Worm (Caenorhabditis elegans) whole organism, late embryonic: ENCODE results near the gene M60.7.

Experiments used
- C38D4.7 ChIP-seq: fragments of 200-800 bp; sonication (Bioruptor generic); optimal IDR thresholded peaks from 2 replicates; lab custom pipeline; 2018; ENCODE audit warnings: mild to moderate bottlenecking, missing genetic modification characterization, moderate library complexity, missing compliant biosample characterization
- ceh-18 ChIP-seq: sonication (generic microtip); optimal IDR thresholded peaks from 2 replicates; lab custom pipeline; 2016; ENCODE audit warnings: missing genetic modification characterization, missing compliant biosample characterization
- ceh-19 ChIP-seq: fragments of 200-800 bp; sonication (Bioruptor generic); optimal IDR thresholded peaks from 2 replicates; lab custom pipeline; 2018; ENCODE audit warnings: mild to moderate bottlenecking, missing genetic modification characterization, missing compliant biosample characterization
- ceh-24 ChIP-seq: sonication (generic microtip); optimal IDR thresholded peaks from 2 replicates; lab custom pipeline; 2016; ENCODE audit warnings: mild to moderate bottlenecking, missing genetic modification characterization, missing compliant biosample characterization
- ceh-45 ChIP-seq: fragments of 200-800 bp; sonication (Bioruptor generic); IDR thresholded peaks from 2 replicates; pipeline ENCODE4 v1.3.6; 2022; ENCODE audit warnings: missing genetic modification reagents, missing genetic modification characterization, missing compliant biosample characterization
- ceh-48 ChIP-seq: sonication (generic microtip); optimal IDR thresholded peaks from 2 replicates; lab custom pipeline; 2016; ENCODE audit warnings: missing genetic modification characterization, inconsistent platforms, missing compliant biosample characterization
- ceh-6 ChIP-seq: fragments of 200-800 bp; sonication (Bioruptor generic); optimal IDR thresholded peaks from 2 replicates; lab custom pipeline; 2018; ENCODE audit warnings: mild to moderate bottlenecking, missing genetic modification characterization, missing compliant biosample characterization
- che-1 ChIP-seq: sonication (generic microtip); optimal IDR thresholded peaks from 2 replicates; lab custom pipeline; 2016; ENCODE audit warnings: mild to moderate bottlenecking, missing genetic modification characterization, missing compliant biosample characterization
- dve-1 ChIP-seq: sonication (generic microtip); optimal IDR thresholded peaks from 2 replicates; lab custom pipeline; 2017; ENCODE audit warnings: antibody characterized with exemption, mild to moderate bottlenecking, missing genetic modification characterization, missing compliant biosample characterization
- fkh-10 ChIP-seq: fragments of 150-350 bp; optimal IDR thresholded peaks from 2 replicates; lab custom pipeline; 2014; ENCODE audit warnings: missing biosample characterization, missing genetic modification reagents, missing genetic modification characterization
- fkh-6 ChIP-seq: sonication (generic microtip); optimal IDR thresholded peaks from 2 replicates; lab custom pipeline; 2016; ENCODE audit warnings: missing genetic modification characterization, missing compliant biosample characterization
- hlh-13 ChIP-seq: fragments of 200-800 bp; sonication (Bioruptor generic); optimal IDR thresholded peaks from 2 replicates; lab custom pipeline; 2018; ENCODE audit warnings: mild to moderate bottlenecking, missing genetic modification characterization, missing compliant biosample characterization
- hlh-15 ChIP-seq: sonication (generic microtip); optimal IDR thresholded peaks from 2 replicates; lab custom pipeline; 2016; ENCODE audit warnings: missing genetic modification characterization, missing compliant biosample characterization
- madf-2 ChIP-seq: sonication (generic microtip); optimal IDR thresholded peaks from 2 replicates; lab custom pipeline; 2017; ENCODE audit warnings: missing genetic modification characterization, missing compliant biosample characterization
- nfya-1 ChIP-seq: sonication (generic microtip); optimal IDR thresholded peaks from 2 replicates; lab custom pipeline; 2017; ENCODE audit warnings: missing genetic modification characterization, mild to moderate bottlenecking, missing compliant biosample characterization, antibody characterized with exemption, moderate library complexity
- nhr-11 ChIP-seq: fragments of 150-350 bp; optimal IDR thresholded peaks from 2 replicates; lab custom pipeline; 2014; ENCODE audit warnings: missing biosample characterization, missing genetic modification characterization
- pat-9 ChIP-seq: fragments of 200-800 bp; sonication (Bioruptor generic); optimal IDR thresholded peaks from 2 replicates; lab custom pipeline; 2018; ENCODE audit warnings: mild to moderate bottlenecking, missing genetic modification characterization, moderate library complexity, missing compliant biosample characterization
- pha-2 ChIP-seq: sonication (generic microtip); optimal IDR thresholded peaks from 2 replicates; lab custom pipeline; 2017; ENCODE audit warnings: mild to moderate bottlenecking, missing genetic modification characterization, missing compliant biosample characterization
- pha-4 ChIP-seq: fragments of 150-350 bp; optimal IDR thresholded peaks from 2 replicates; lab custom pipeline; 2018; ENCODE audit warnings: missing biosample characterization, missing genetic modification reagents, missing genetic modification characterization
- pros-1 ChIP-seq: fragments of 150-350 bp; optimal IDR thresholded peaks from 2 replicates; lab custom pipeline; 2014; ENCODE audit warnings: missing biosample characterization, missing genetic modification reagents, missing genetic modification characterization
- sdc-2 ChIP-seq: sonication (generic microtip); optimal IDR thresholded peaks from 2 replicates; lab custom pipeline; 2016; ENCODE audit warnings: missing genotype, missing genetic modification characterization, missing compliant biosample characterization
- sox-4 ChIP-seq: sonication (generic microtip); optimal IDR thresholded peaks from 2 replicates; lab custom pipeline; 2017; ENCODE audit warnings: mild to moderate bottlenecking, missing genetic modification characterization, inconsistent platforms, missing compliant biosample characterization
- syd-9 ChIP-seq: sonication (generic microtip); optimal IDR thresholded peaks from 2 replicates; lab custom pipeline; 2016; ENCODE audit warnings: mild to moderate bottlenecking, missing genetic modification characterization, moderate library complexity, missing compliant biosample characterization
- tbx-2 ChIP-seq: sonication (generic microtip); optimal IDR thresholded peaks from 2 replicates; lab custom pipeline; 2016; ENCODE audit warnings: missing genetic modification characterization, missing compliant biosample characterization
- tbx-7 ChIP-seq: sonication (generic microtip); optimal IDR thresholded peaks from 2 replicates; lab custom pipeline; 2016; ENCODE audit warnings: missing genotype, missing genetic modification characterization, missing compliant biosample characterization
- unc-42 ChIP-seq: sonication (generic microtip); optimal IDR thresholded peaks from 2 replicates; lab custom pipeline; 2016; ENCODE audit warnings: missing genotype, missing genetic modification characterization, missing compliant biosample characterization
- unc-55 ChIP-seq: sonication (generic microtip); optimal IDR thresholded peaks from 2 replicates; lab custom pipeline; 2017; ENCODE audit warnings: missing biosample characterization, missing genetic modification reagents, missing genetic modification characterization
- unc-86 ChIP-seq: sonication (generic microtip); optimal IDR thresholded peaks from 2 replicates; lab custom pipeline; 2016; ENCODE audit warnings: missing genetic modification characterization, missing compliant biosample characterization
- zip-5 ChIP-seq: sonication (generic microtip); optimal IDR thresholded peaks from 2 replicates; lab custom pipeline; 2016; ENCODE audit warnings: missing genetic modification characterization, missing compliant biosample characterization

M60.7 gene

ce11 chrX:8261125-8261684 is at the start of gene M60.7:
Gene M60.7 (minus strand): TSS chrX:8261175.
- TF ChIP-seq pros-1 (no peak), hlh-15 (tag; lab: Kevin White, UChicago) (no peak), ceh-45 (no peak), C38D4.7 (GFP tag; lab: Kevin White, UChicago) (no peak), ceh-48 (tag; lab: Kevin White, UChicago) (no peak), nfya-1 (tag; lab: Kevin White, UChicago) (no peak), ceh-6 (no peak)
- TF ChIP-seq, all 69 proteins: peak for 0

- TF ChIP-seq ceh-19 (GFP tag; lab: Kevin White, UChicago), result no peak
These were observed 49.8 kb upstream of the M60.7 start for ce11 chrX:8310747-8311146.

- TF ChIP-seq nfya-1 (tag; lab: Kevin White, UChicago) (no peak), unc-42 (tag; lab: Kevin White, UChicago) (peak; percentile 78)
These were observed 47.5 kb upstream of the M60.7 start for ce11 chrX:8308491-8308890.

ce11 chrX:8307600-8307999 is 46.6 kb upstream of the M60.7 start, which contains the start of gene R09F10.5:
Gene R09F10.5 (minus strand): TSS chrX:8307700.
- TF ChIP-seq che-1 (tag; lab: Kevin White, UChicago), result no peak
- TF ChIP-seq unc-55 (GFP tag; lab: Kevin White, UChicago), result no peak
- TF ChIP-seq sox-4, result no peak
- no peak for TF ChIP-seq ceh-18 (tag; lab: Kevin White, UChicago)
- no peak for TF ChIP-seq sdc-2 (tag; lab: Kevin White, UChicago)
- no peak for TF ChIP-seq dve-1
- no peak for TF ChIP-seq unc-42 (tag; lab: Kevin White, UChicago)
- TF ChIP-seq ceh-19 (GFP tag; lab: Kevin White, UChicago), result no peak
- TF ChIP-seq tbx-7 (tag; lab: Kevin White, UChicago), result no peak
- TF ChIP-seq hlh-13, result no peak
- no peak for TF ChIP-seq zip-5
- TF ChIP-seq tbx-2 (tag; lab: Kevin White, UChicago), result no peak

ce11 chrX:8302803-8303202 is 41.8 kb upstream of the M60.7 start:
- TF ChIP-seq syd-9 (tag; lab: Kevin White, UChicago) (no peak), unc-55 (GFP tag; lab: Kevin White, UChicago) (no peak), nhr-11 (tag; lab: Kevin White, UChicago) (no peak), fkh-6 (tag; lab: Kevin White, UChicago) (no peak), ceh-24 (no peak), sdc-2 (tag; lab: Kevin White, UChicago) (no peak), madf-2 (tag; lab: Kevin White, UChicago) (no peak), pat-9 (tag; lab: Kevin White, UChicago) (no peak), unc-86 (tag; lab: Kevin White, UChicago) (no peak)

ce11 chrX:8302299-8302698 is 41.3 kb upstream of the M60.7 start, which contains the start of gene inx-5:
Gene inx-5 (minus strand): TSS chrX:8302399.
- TF ChIP-seq pha-4 (tag; lab: Kevin White, UChicago) (no peak), hlh-15 (tag; lab: Kevin White, UChicago) (no peak), fkh-10 (GFP tag; lab: Kevin White, UChicago) (no peak), syd-9 (tag; lab: Kevin White, UChicago) (no peak), ceh-48 (tag; lab: Kevin White, UChicago) (no peak), tbx-7 (tag; lab: Kevin White, UChicago) (no peak), pha-2 (tag; lab: Kevin White, UChicago) (no peak), pat-9 (tag; lab: Kevin White, UChicago) (no peak)
- TF ChIP-seq, all 69 proteins: peak for 0
